Worm (Caenorhabditis elegans) whole organism, L1 larva: ENCODE measurements around the gene C05G5.5.
A peak's percentile ranks its signal among the peaks of the same experiment; 100 is the strongest.

ENCODE experiments used
- C04F5.9 ChIP-seq: sonication (generic microtip); optimal IDR thresholded peaks from 2 replicates; lab custom pipeline; 2016; ENCODE audit warnings: missing genetic modification characterization, missing compliant biosample characterization
- C34B4.2 ChIP-seq: sonication (generic microtip); optimal IDR thresholded peaks from 2 replicates; lab custom pipeline; 2017; ENCODE audit warnings: mild to moderate bottlenecking, missing genetic modification characterization, missing compliant biosample characterization
- Y116A8C.19 ChIP-seq: sonication (generic microtip); optimal IDR thresholded peaks from 2 replicates; lab custom pipeline; 2016; ENCODE audit warnings: missing compliant biosample characterization, missing genetic modification characterization, borderline replicate concordance
- aha-1 ChIP-seq: fragments of 150-350 bp; optimal IDR thresholded peaks from 2 replicates; lab custom pipeline; 2014; ENCODE audit warnings: missing biosample characterization, missing genetic modification characterization
- aly-2 ChIP-seq: fragments of 150-350 bp; optimal IDR thresholded peaks from 2 replicates; lab custom pipeline; 2014; ENCODE audit warnings: missing biosample characterization, missing genetic modification characterization
- ama-1 ChIP-seq: fragments of 150-350 bp; optimal IDR thresholded peaks from 2 replicates; lab custom pipeline; 2014
- blmp-1 ChIP-seq: fragments of 150-350 bp; optimal IDR thresholded peaks from 2 replicates; lab custom pipeline; 2014; ENCODE audit warnings: missing biosample characterization, missing genetic modification characterization
- ceh-63 ChIP-seq: fragments of 200-800 bp; sonication (Bioruptor generic); optimal IDR thresholded peaks from 2 replicates; lab custom pipeline; 2018; ENCODE audit warnings: mild to moderate bottlenecking, missing genetic modification characterization, missing compliant biosample characterization
- ceh-8 ChIP-seq: fragments of 200-800 bp; sonication (Bioruptor generic); optimal IDR thresholded peaks from 2 replicates; lab custom pipeline; 2018; ENCODE audit warnings: mild to moderate bottlenecking, missing genetic modification characterization, moderate library complexity, missing compliant biosample characterization
- ceh-82 ChIP-seq, 3 experiments: fragments of 150-350 bp in 1 of 3; sonication (generic microtip) in 2 of 3; optimal IDR thresholded peaks; 2 replicates each; lab custom pipeline; 2014 to 2017; ENCODE audit warnings: missing biosample characterization in 3 of 3, missing genetic modification characterization in 3 of 3
- ceh-88 ChIP-seq: fragments of 200-800 bp; sonication (Bioruptor generic); IDR thresholded peaks from 2 replicates; pipeline ENCODE4 v1.3.6; 2022; ENCODE audit warnings: missing genetic modification characterization, missing compliant biosample characterization
- dpl-1 ChIP-seq, 3 experiments: fragments of 150-350 bp in 2 of 3; sonication (generic microtip) in 1 of 3; optimal IDR thresholded peaks; 2 replicates each; lab custom pipeline; 2014 to 2017; ENCODE audit warnings: missing biosample characterization in 3 of 3, missing genetic modification characterization in 3 of 3, missing genetic modification reagents in 3 of 3
- dsc-1 ChIP-seq: sonication (generic microtip); optimal IDR thresholded peaks from 2 replicates; lab custom pipeline; 2016; ENCODE audit warnings: mild to moderate bottlenecking, missing genetic modification characterization, missing compliant biosample characterization
- efl-3 ChIP-seq: fragments of 200-800 bp; sonication (Bioruptor generic); optimal IDR thresholded peaks from 2 replicates; lab custom pipeline; 2018; ENCODE audit warnings: mild to moderate bottlenecking, missing genetic modification characterization, missing compliant biosample characterization
- egl-13 ChIP-seq: sonication (generic microtip); optimal IDR thresholded peaks from 2 replicates; lab custom pipeline; 2016; ENCODE audit warnings: missing genotype, missing genetic modification reagents, missing genetic modification characterization, missing compliant biosample characterization
- egl-27 ChIP-seq, 2 experiments: fragments of 150-350 bp in 1 of 2; sonication (generic microtip); optimal IDR thresholded peaks; 3 replicates each; lab custom pipeline; 2017 to 2018; ENCODE audit warnings: missing biosample characterization in 2 of 2, missing genetic modification characterization in 2 of 2, missing genetic modification reagents in 2 of 2
- elt-2 ChIP-seq: sonication (generic microtip); optimal IDR thresholded peaks from 2 replicates; lab custom pipeline; 2016; ENCODE audit warnings: missing genetic modification characterization, mild to moderate bottlenecking, inconsistent platforms, missing compliant biosample characterization, missing genetic modification reagents
- ets-5 ChIP-seq: fragments of 200-800 bp; sonication (Bioruptor generic); IDR thresholded peaks from 2 replicates; pipeline ENCODE4 v1.3.6; 2022; ENCODE audit warnings: missing genetic modification characterization, missing compliant biosample characterization
- fkh-8 ChIP-seq: sonication (generic microtip); optimal IDR thresholded peaks from 2 replicates; lab custom pipeline; 2016; ENCODE audit warnings: mild to moderate bottlenecking, missing genetic modification characterization, missing compliant biosample characterization
- fos-1 ChIP-seq: fragments of 150-350 bp; optimal IDR thresholded peaks from 2 replicates; lab custom pipeline; 2014; ENCODE audit warnings: missing biosample characterization, missing genetic modification characterization
- hlh-4 ChIP-seq: sonication (generic microtip); optimal IDR thresholded peaks from 2 replicates; lab custom pipeline; 2016; ENCODE audit warnings: mild to moderate bottlenecking, missing genetic modification characterization, missing compliant biosample characterization
- irx-1 ChIP-seq: sonication (generic microtip); optimal IDR thresholded peaks from 2 replicates; lab custom pipeline; 2016; ENCODE audit warnings: missing genetic modification characterization, missing compliant biosample characterization
- isw-1 ChIP-seq: fragments of 200-800 bp; sonication (Bioruptor generic); IDR thresholded peaks from 2 replicates; pipeline ENCODE4 v1.3.6; 2022; ENCODE audit warnings: missing genetic modification characterization, missing compliant biosample characterization
- lin-14 ChIP-seq: fragments of 200-800 bp; sonication (Bioruptor generic); optimal IDR thresholded peaks from 2 replicates; lab custom pipeline; 2018; ENCODE audit warnings: mild to moderate bottlenecking, missing genetic modification characterization, moderate library complexity, missing compliant biosample characterization
- lin-35 ChIP-seq, 2 experiments: fragments of 150-350 bp; optimal IDR thresholded peaks; 2 replicates each; lab custom pipeline; 2014; ENCODE audit warnings: missing biosample characterization in 2 of 2, missing genetic modification characterization in 2 of 2, missing genetic modification reagents in 2 of 2
- lsy-2 ChIP-seq, 2 experiments: fragments of 150-350 bp; optimal IDR thresholded peaks; 2 replicates each; lab custom pipeline; 2014; ENCODE audit warnings: missing biosample characterization in 2 of 2, missing genetic modification characterization in 2 of 2
- mdl-1 ChIP-seq, 2 experiments: fragments of 150-350 bp; optimal IDR thresholded peaks; 2 replicates each; lab custom pipeline; 2014 to 2017; ENCODE audit warnings: missing biosample characterization in 2 of 2, missing genetic modification characterization in 2 of 2, inconsistent platforms in 1 of 2
- mef-2 ChIP-seq: fragments of 150-350 bp; optimal IDR thresholded peaks from 2 replicates; lab custom pipeline; 2014; ENCODE audit warnings: missing biosample characterization, missing genetic modification characterization
- mep-1 ChIP-seq: fragments of 150-350 bp; optimal IDR thresholded peaks from 2 replicates; lab custom pipeline; 2014; ENCODE audit warnings: missing biosample characterization, missing genetic modification characterization
- nhr-11 ChIP-seq: fragments of 150-350 bp; optimal IDR thresholded peaks from 2 replicates; lab custom pipeline; 2014; ENCODE audit warnings: missing biosample characterization, missing genetic modification characterization
- nhr-12 ChIP-seq: sonication (generic microtip); optimal IDR thresholded peaks from 2 replicates; lab custom pipeline; 2017; ENCODE audit warnings: missing biosample characterization, missing genetic modification characterization
- nhr-20 ChIP-seq: sonication (generic microtip); optimal IDR thresholded peaks from 2 replicates; lab custom pipeline; 2016; ENCODE audit warnings: mild to moderate bottlenecking, missing genetic modification characterization, missing compliant biosample characterization
- nhr-28 ChIP-seq: fragments of 150-350 bp; optimal IDR thresholded peaks from 2 replicates; lab custom pipeline; 2014; ENCODE audit warnings: missing biosample characterization, missing genetic modification characterization
- nhr-71 ChIP-seq: sonication (generic microtip); optimal IDR thresholded peaks from 2 replicates; lab custom pipeline; 2016; ENCODE audit warnings: mild to moderate bottlenecking, missing genetic modification characterization, moderate library complexity, missing compliant biosample characterization
- nhr-77 ChIP-seq: fragments of 150-350 bp; optimal IDR thresholded peaks from 2 replicates; lab custom pipeline; 2014; ENCODE audit warnings: missing biosample characterization, missing genetic modification characterization
- nhr-84 ChIP-seq: sonication (generic microtip); optimal IDR thresholded peaks from 2 replicates; lab custom pipeline; 2017; ENCODE audit warnings: missing biosample characterization, missing genetic modification characterization
- nhr-85 ChIP-seq: sonication (generic microtip); peaks from one replicate; lab custom pipeline; 2016; ENCODE audit warnings: missing genetic modification characterization, inconsistent platforms, missing compliant biosample characterization
- nhr-90 ChIP-seq: sonication (generic microtip); optimal IDR thresholded peaks from 2 replicates; lab custom pipeline; 2016; ENCODE audit warnings: mild to moderate bottlenecking, missing genetic modification characterization, missing compliant biosample characterization; ENCODE audit not compliant: poor library complexity
- pqm-1 ChIP-seq: sonication (generic microtip); optimal IDR thresholded peaks from 3 replicates; lab custom pipeline; 2017; ENCODE audit warnings: missing biosample characterization, missing genetic modification characterization
- rnt-1 ChIP-seq: sonication (generic microtip); optimal IDR thresholded peaks from 2 replicates; lab custom pipeline; 2016; ENCODE audit warnings: mild to moderate bottlenecking, missing genetic modification characterization, moderate library complexity, missing compliant biosample characterization
- snu-23 ChIP-seq: sonication (generic microtip); optimal IDR thresholded peaks from 2 replicates; lab custom pipeline; 2016; ENCODE audit warnings: missing genetic modification characterization, missing compliant biosample characterization
- sptf-1 ChIP-seq: fragments of 150-350 bp; optimal IDR thresholded peaks from 2 replicates; lab custom pipeline; 2014; ENCODE audit warnings: missing biosample characterization, missing genetic modification characterization
- sup-37 ChIP-seq: fragments of 200-800 bp; sonication (Bioruptor generic); optimal IDR thresholded peaks from 2 replicates; lab custom pipeline; 2018; ENCODE audit warnings: mild to moderate bottlenecking, missing genetic modification characterization, missing compliant biosample characterization
- unc-130 ChIP-seq: fragments of 150-350 bp; optimal IDR thresholded peaks from 2 replicates; lab custom pipeline; 2017; ENCODE audit warnings: missing biosample characterization, missing genetic modification characterization, inconsistent platforms
- unc-98 ChIP-seq: fragments of 200-800 bp; sonication (Bioruptor generic); IDR thresholded peaks from 2 replicates; pipeline ENCODE4 v1.3.6; 2022; ENCODE audit warnings: missing genetic modification characterization, missing compliant biosample characterization
- vab-15 ChIP-seq: sonication (generic microtip); optimal IDR thresholded peaks from 2 replicates; lab custom pipeline; 2017; ENCODE audit warnings: missing genotype, mild to moderate bottlenecking, missing genetic modification characterization, missing compliant biosample characterization
- xbp-1 ChIP-seq: sonication (generic microtip); optimal IDR thresholded peaks from 2 replicates; lab custom pipeline; 2016; ENCODE audit warnings: missing genetic modification characterization, missing compliant biosample characterization
- zag-1 ChIP-seq: fragments of 150-350 bp; optimal IDR thresholded peaks from 2 replicates; lab custom pipeline; 2014; ENCODE audit warnings: missing biosample characterization, missing genetic modification characterization
- ztf-11 ChIP-seq, 2 experiments: sonication (generic microtip); optimal IDR thresholded peaks; 2 replicates each; lab custom pipeline; 2016 to 2017; ENCODE audit warnings: missing genetic modification characterization in 2 of 2, missing biosample characterization in 1 of 2, missing compliant biosample characterization in 1 of 2

C05G5.5 gene

ce11 chrX:14753514-14754076 lies 7.3 kb downstream of the C05G5.5 start, which contains the start of gene sucl-1 (continued):
- TF ChIP-seq ama-1 (lab: Kevin White, UChicago) (no peak), nhr-84 (no peak)

- TF ChIP-seq isw-1 (GFP tag; lab: Robert Waterston, UW) (no peak), dsc-1 (peak; percentile 29), fkh-8 (tag; lab: Kevin White, UChicago) (peak; percentile 40)
Observed at ce11 chrX:14751911-14752310, 9.0 kb downstream of the C05G5.5 start, which contains the start of gene C05G5.3. C05G5.3 (minus strand) TSS chrX:14752011.

ce11 chrX:14746948-14747347 lies 14.0 kb downstream of the C05G5.5 start, which contains the start of gene C05G5.2:
C05G5.2 (plus strand) TSS chrX:14747303.
- TF ChIP-seq lin-14 (GFP tag; lab: Kevin White, UChicago): peak; percentile 98
- peak; percentile 71 to 87 for TF ChIP-seq lin-35 (GFP tag; optimal IDR thresholded peaks at IDR 0.05; lab: Kevin White, UChicago)
- TF ChIP-seq snu-23 (GFP tag; lab: Kevin White, UChicago): peak; percentile 93
- TF ChIP-seq nhr-85 (tag; lab: Kevin White, UChicago): peak; percentile 90
- peak; percentile 85 for TF ChIP-seq blmp-1
- TF ChIP-seq nhr-28: no peak
- no peak for TF ChIP-seq sptf-1 (tag; lab: Kevin White, UChicago)
- no peak for TF ChIP-seq sup-37
- no peak for TF ChIP-seq Y116A8C.19 (tag; lab: Kevin White, UChicago)
- peak; percentile 92 for TF ChIP-seq nhr-20 (tag; lab: Kevin White, UChicago)
- TF ChIP-seq ztf-11 (tag; optimal IDR thresholded peaks at IDR 0.05; lab: Kevin White, UChicago): peak in 1 of 2 experiments; percentile 4
- TF ChIP-seq aha-1 (tag; lab: Kevin White, UChicago): peak; percentile 3
- TF ChIP-seq nhr-84: no peak
- no peak for TF ChIP-seq unc-98 (GFP tag; lab: Robert Waterston, UW)
- TF ChIP-seq dpl-1 (GFP tag; optimal IDR thresholded peaks at IDR 0.05; lab: Kevin White, UChicago): peak; percentile 64 to 81 (median 72)
- TF ChIP-seq nhr-12: no peak
- TF ChIP-seq mep-1 (tag; lab: Kevin White, UChicago): peak; percentile 95
- TF ChIP-seq egl-13 (tag; lab: Kevin White, UChicago): peak; percentile 76
- peak; percentile 63 for TF ChIP-seq isw-1 (GFP tag; lab: Robert Waterston, UW)
- TF ChIP-seq vab-15 (tag; lab: Kevin White, UChicago): peak; percentile 61
- peak; percentile 75 for TF ChIP-seq unc-130
- TF ChIP-seq fos-1: peak; percentile 36
- TF ChIP-seq nhr-90 (tag; lab: Kevin White, UChicago): peak; percentile 84
- no peak for TF ChIP-seq egl-27 (tag; optimal IDR thresholded peaks at IDR 0.05; lab: Kevin White, UChicago)
- TF ChIP-seq C04F5.9: peak; percentile 33
- peak; percentile 82 for TF ChIP-seq xbp-1 (tag; lab: Kevin White, UChicago)
- TF ChIP-seq efl-3: no peak
- TF ChIP-seq aly-2: no peak
- peak; percentile 71 for TF ChIP-seq elt-2 (tag; lab: Kevin White, UChicago)
- TF ChIP-seq pqm-1 (tag; lab: Kevin White, UChicago): no peak
- peak; percentile 70 for TF ChIP-seq nhr-77 (tag; lab: Kevin White, UChicago)
- no peak; the same call in 1 of the 2 replicates for TF ChIP-seq ceh-88 (GFP tag; lab: Robert Waterston, UW)
- peak in 1 of 2 experiments; percentile 84 for TF ChIP-seq mdl-1 (tag; optimal IDR thresholded peaks at IDR 0.05; lab: Kevin White, UChicago)
- no peak for TF ChIP-seq ceh-63 (GFP tag; lab: Kevin White, UChicago)
- peak; percentile 90 for TF ChIP-seq nhr-71
- no peak for TF ChIP-seq ets-5 (GFP tag; lab: Robert Waterston, UW)
- TF ChIP-seq ceh-8: peak; percentile 43
- peak; percentile 87 to 90 for TF ChIP-seq lsy-2 (tag; optimal IDR thresholded peaks at IDR 0.05; lab: Kevin White, UChicago)
- no peak for TF ChIP-seq zag-1 (tag; lab: Kevin White, UChicago)
- TF ChIP-seq mef-2 (tag; lab: Kevin White, UChicago): peak; percentile 17
- TF ChIP-seq hlh-4: no peak
- TF ChIP-seq nhr-11: no peak
- no peak for TF ChIP-seq C34B4.2 (tag; lab: Kevin White, UChicago)
- TF ChIP-seq rnt-1 (tag; lab: Kevin White, UChicago): peak; percentile 84
- peak; percentile 57 for TF ChIP-seq irx-1 (tag; lab: Kevin White, UChicago)
- peak; percentile 77 to 94 (median 78) for TF ChIP-seq ceh-82 (tag; optimal IDR thresholded peaks at IDR 0.05; lab: Kevin White, UChicago)
